Worm (Caenorhabditis elegans) whole organism, L2 larva: ENCODE data around the gene F07A11.4.

Experiments
- C34F6.9 ChIP-seq: fragments of 150-350 bp; optimal IDR thresholded peaks from 2 replicates; lab custom pipeline; 2014; ENCODE audit warnings: missing biosample characterization, missing genetic modification characterization
- F13H6.1 ChIP-seq: sonication (generic microtip); optimal IDR thresholded peaks from 2 replicates; lab custom pipeline; 2016; ENCODE audit warnings: missing genetic modification characterization, missing compliant biosample characterization
- ZK546.5 ChIP-seq: sonication (generic microtip); optimal IDR thresholded peaks from 2 replicates; lab custom pipeline; 2017; ENCODE audit warnings: missing biosample characterization, missing genetic modification characterization
- aly-2 ChIP-seq: fragments of 150-350 bp; optimal IDR thresholded peaks from 2 replicates; lab custom pipeline; 2014; ENCODE audit warnings: missing biosample characterization, missing genetic modification characterization
- ama-1 ChIP-seq: fragments of 150-350 bp; optimal IDR thresholded peaks from 2 replicates; lab custom pipeline; 2018; ENCODE audit warnings: inconsistent platforms
- blmp-1 ChIP-seq: sonication (generic microtip); optimal IDR thresholded peaks from 2 replicates; lab custom pipeline; 2017; ENCODE audit warnings: missing genetic modification characterization, mild to moderate bottlenecking, missing compliant biosample characterization, antibody characterized with exemption, moderate library complexity; ENCODE audit not compliant: insufficient read depth
- ceh-16 ChIP-seq: fragments of 150-350 bp; optimal IDR thresholded peaks from 2 replicates; lab custom pipeline; 2014; ENCODE audit warnings: missing biosample characterization, missing genetic modification characterization
- ceh-82 ChIP-seq: fragments of 150-350 bp; optimal IDR thresholded peaks from 2 replicates; lab custom pipeline; 2014; ENCODE audit warnings: missing biosample characterization, missing genetic modification characterization
- crh-2 ChIP-seq: sonication (generic microtip); optimal IDR thresholded peaks from 2 replicates; lab custom pipeline; 2017; ENCODE audit warnings: missing biosample characterization, missing genetic modification characterization
- dmd-4 ChIP-seq: sonication (generic microtip); optimal IDR thresholded peaks from 2 replicates; lab custom pipeline; 2017; ENCODE audit warnings: missing biosample characterization, missing genetic modification characterization
- egl-27 ChIP-seq: sonication (generic microtip); optimal IDR thresholded peaks from 3 replicates; lab custom pipeline; 2017; ENCODE audit warnings: missing biosample characterization, missing genetic modification reagents, missing genetic modification characterization
- elt-1 ChIP-seq: fragments of 150-350 bp; optimal IDR thresholded peaks from 2 replicates; lab custom pipeline; 2014; ENCODE audit warnings: missing biosample characterization, missing genetic modification characterization
- elt-3 ChIP-seq: sonication (generic microtip); optimal IDR thresholded peaks from 2 replicates; lab custom pipeline; 2017; ENCODE audit warnings: missing biosample characterization, missing genetic modification characterization
- fos-1 ChIP-seq: fragments of 150-350 bp; optimal IDR thresholded peaks from 2 replicates; lab custom pipeline; 2014; ENCODE audit warnings: missing biosample characterization, missing genetic modification characterization
- gmeb-1 ChIP-seq: fragments of 150-350 bp; optimal IDR thresholded peaks from 2 replicates; lab custom pipeline; 2014; ENCODE audit warnings: missing biosample characterization, missing genetic modification characterization
- lin-11 ChIP-seq: fragments of 150-350 bp; sonication (generic microtip); optimal IDR thresholded peaks from 2 replicates; lab custom pipeline; 2014; ENCODE audit warnings: missing biosample characterization, missing genetic modification characterization, inconsistent platforms, mixed read lengths
- lin-13 ChIP-seq: fragments of 150-350 bp; optimal IDR thresholded peaks from 2 replicates; lab custom pipeline; 2014; ENCODE audit warnings: missing biosample characterization, missing genetic modification reagents, missing genetic modification characterization
- lin-39 ChIP-seq: fragments of 150-350 bp; optimal IDR thresholded peaks from 2 replicates; lab custom pipeline; 2014; ENCODE audit warnings: missing biosample characterization, missing genetic modification reagents, missing genetic modification characterization
- lsy-2 ChIP-seq, 2 experiments: fragments of 150-350 bp in 1 of 2; sonication (generic microtip) in 1 of 2; optimal IDR thresholded peaks; 2 replicates each; lab custom pipeline; 2014 to 2017; ENCODE audit warnings: missing biosample characterization in 2 of 2, missing genetic modification characterization in 2 of 2
- mab-5 ChIP-seq: fragments of 150-350 bp; optimal IDR thresholded peaks from 2 replicates; lab custom pipeline; 2014; ENCODE audit warnings: missing biosample characterization, missing genetic modification characterization
- mbf-1 ChIP-seq: sonication (generic microtip); optimal IDR thresholded peaks from 2 replicates; lab custom pipeline; 2017; ENCODE audit warnings: missing biosample characterization, missing genetic modification characterization
- mdl-1 ChIP-seq, 2 experiments: fragments of 150-350 bp in 1 of 2; sonication (generic microtip) in 1 of 2; optimal IDR thresholded peaks; 2 replicates each; lab custom pipeline; 2017; ENCODE audit warnings: missing biosample characterization in 2 of 2, missing genetic modification characterization in 2 of 2
- nhr-10 ChIP-seq: sonication (generic microtip); optimal IDR thresholded peaks from 2 replicates; lab custom pipeline; 2017; ENCODE audit warnings: missing biosample characterization, missing genetic modification characterization
- nhr-11 ChIP-seq: fragments of 150-350 bp; optimal IDR thresholded peaks from 2 replicates; lab custom pipeline; 2014; ENCODE audit warnings: missing biosample characterization, missing genetic modification characterization
- nhr-12 ChIP-seq: fragments of 150-350 bp; optimal IDR thresholded peaks from 2 replicates; lab custom pipeline; 2014; ENCODE audit warnings: missing biosample characterization, missing genetic modification characterization
- nhr-129 ChIP-seq: fragments of 150-350 bp; optimal IDR thresholded peaks from 2 replicates; lab custom pipeline; 2014; ENCODE audit warnings: missing biosample characterization, missing genetic modification characterization
- nhr-21 ChIP-seq: fragments of 150-350 bp; optimal IDR thresholded peaks from 2 replicates; lab custom pipeline; 2014; ENCODE audit warnings: missing biosample characterization, missing genetic modification characterization
- nhr-23 ChIP-seq: fragments of 150-350 bp; optimal IDR thresholded peaks from 2 replicates; lab custom pipeline; 2014; ENCODE audit warnings: missing biosample characterization, missing genetic modification reagents, missing genetic modification characterization
- nhr-237 ChIP-seq: fragments of 150-350 bp; optimal IDR thresholded peaks from 2 replicates; lab custom pipeline; 2014; ENCODE audit warnings: missing biosample characterization, missing genetic modification characterization
- nhr-25 ChIP-seq: fragments of 150-350 bp; sonication (generic microtip); optimal IDR thresholded peaks from 3 replicates; lab custom pipeline; 2014; ENCODE audit warnings: missing biosample characterization, missing genetic modification characterization
- nhr-6 ChIP-seq: fragments of 150-350 bp; optimal IDR thresholded peaks from 2 replicates; lab custom pipeline; 2014; ENCODE audit warnings: missing biosample characterization, missing genetic modification characterization
- nhr-77 ChIP-seq: fragments of 150-350 bp; optimal IDR thresholded peaks from 2 replicates; lab custom pipeline; 2014; ENCODE audit warnings: missing biosample characterization, missing genetic modification characterization
- peb-1 ChIP-seq: fragments of 150-350 bp; optimal IDR thresholded peaks from 2 replicates; lab custom pipeline; 2014; ENCODE audit warnings: missing biosample characterization, missing genetic modification characterization
- sem-4 ChIP-seq: fragments of 150-350 bp; optimal IDR thresholded peaks from 2 replicates; lab custom pipeline; 2014; ENCODE audit warnings: missing biosample characterization, missing genetic modification reagents, missing genetic modification characterization
- skn-1 ChIP-seq: sonication (generic microtip); optimal IDR thresholded peaks from 2 replicates; lab custom pipeline; 2017; ENCODE audit warnings: missing biosample characterization, missing genetic modification characterization
- sma-9 ChIP-seq, 2 experiments: fragments of 150-350 bp in 1 of 2; sonication (generic microtip) in 1 of 2; optimal IDR thresholded peaks; 2 replicates each; lab custom pipeline; 2014 to 2016; ENCODE audit warnings: missing genetic modification characterization in 2 of 2, mild to moderate bottlenecking in 1 of 2, missing biosample characterization in 1 of 2, missing compliant biosample characterization in 1 of 2, missing genetic modification reagents in 1 of 2, moderate library complexity in 1 of 2
- unc-39 ChIP-seq: fragments of 150-350 bp; optimal IDR thresholded peaks from 2 replicates; lab custom pipeline; 2014; ENCODE audit warnings: missing biosample characterization, missing genetic modification characterization
- unc-55 ChIP-seq: fragments of 150-350 bp; sonication (generic microtip); optimal IDR thresholded peaks from 3 replicates; lab custom pipeline; 2014; ENCODE audit warnings: missing biosample characterization, missing genetic modification reagents, missing genetic modification characterization
- ztf-1 ChIP-seq: fragments of 200-800 bp; sonication (Bioruptor generic); conservative IDR thresholded peaks from 2 replicates; pipeline ENCODE4 v1.3.6; 2022; ENCODE audit warnings: missing genetic modification characterization, missing compliant biosample characterization
- ztf-11 ChIP-seq: sonication (generic microtip); optimal IDR thresholded peaks from 2 replicates; lab custom pipeline; 2017; ENCODE audit warnings: missing biosample characterization, missing genetic modification characterization
- ztf-4 ChIP-seq: fragments of 150-350 bp; optimal IDR thresholded peaks from 2 replicates; lab custom pipeline; 2014; ENCODE audit warnings: missing biosample characterization, missing genetic modification characterization

F07A11.4 gene

ce11 chrII:11599751-11600150, 1.1 kb upstream of the F07A11.4 start, which contains the start of gene npp-5:
npp-5 (minus strand) TSS chrII:11599809.
- TF ChIP-seq elt-1 (no peak), lsy-2 (tag; optimal IDR thresholded peaks at IDR 0.05; lab: Kevin White, UChicago) (peak in 1 of 2 experiments; percentile 52), sem-4 (tag; lab: Kevin White, UChicago) (no peak), ztf-4 (no peak), peb-1 (tag; lab: Kevin White, UChicago) (no peak), F13H6.1 (tag; lab: Kevin White, UChicago) (no peak), nhr-77 (no peak), C34F6.9 (tag; lab: Kevin White, UChicago) (peak; percentile 50), nhr-6 (tag; lab: Kevin White, UChicago) (no peak), sma-9 (GFP tag; optimal IDR thresholded peaks at IDR 0.05; lab: Kevin White, UChicago) (no peak), sma-9 (tag; optimal IDR thresholded peaks at IDR 0.05; lab: Kevin White, UChicago) (no peak), egl-27 (no peak), nhr-12 (no peak), ZK546.5 (tag; lab: Kevin White, UChicago) (no peak), dmd-4 (tag; lab: Kevin White, UChicago) (no peak), ama-1 (lab: Kevin White, UChicago) (no peak), gmeb-1 (tag; lab: Kevin White, UChicago) (peak; percentile 93), blmp-1 (tag; lab: Kevin White, UChicago) (no peak), mbf-1 (tag; lab: Kevin White, UChicago) (no peak), unc-55 (GFP tag; lab: Kevin White, UChicago) (peak; percentile 75), crh-2 (tag; lab: Kevin White, UChicago) (peak; percentile 25)
- TF ChIP-seq, all 48 proteins: peak for 5

DNA sequence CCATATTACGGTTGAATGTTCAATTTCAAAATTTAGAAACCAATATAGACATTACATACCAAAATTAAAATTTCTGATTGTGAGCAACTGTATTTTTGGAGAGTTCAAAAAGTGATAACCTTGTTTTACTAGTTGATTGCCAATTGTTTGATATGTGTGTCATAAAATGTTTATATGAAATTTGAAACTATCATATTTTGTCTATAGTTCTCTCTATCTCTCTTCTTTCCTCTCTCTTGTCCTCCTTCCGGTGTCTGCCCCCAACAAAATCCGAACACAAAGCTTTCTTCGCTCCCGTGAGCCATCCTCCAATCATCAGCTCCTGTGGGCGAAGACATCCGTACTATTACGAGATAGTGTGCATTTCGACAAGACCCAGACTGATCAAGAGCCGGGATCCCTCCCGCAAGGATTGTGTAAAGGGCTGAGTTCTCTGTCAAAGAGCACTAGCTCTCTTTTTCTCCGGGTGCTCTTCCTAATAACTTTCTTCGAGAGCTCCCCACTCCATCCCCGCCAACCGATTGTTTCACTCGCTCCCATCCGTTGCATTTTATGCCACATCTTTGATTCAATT, 1.7 kb downstream of the F07A11.4 start:
- TF ChIP-seq mdl-1 (tag; optimal IDR thresholded peaks at IDR 0.05; lab: Kevin White, UChicago) (no peak), nhr-129 (tag; lab: Kevin White, UChicago) (peak; percentile 40), F13H6.1 (tag; lab: Kevin White, UChicago) (peak; percentile 58), sma-9 (GFP tag; optimal IDR thresholded peaks at IDR 0.05; lab: Kevin White, UChicago) (peak; percentile 10), sma-9 (tag; optimal IDR thresholded peaks at IDR 0.05; lab: Kevin White, UChicago) (no peak), nhr-11 (no peak), gmeb-1 (tag; lab: Kevin White, UChicago) (no peak), C34F6.9 (tag; lab: Kevin White, UChicago) (peak; percentile 23), nhr-21 (tag; lab: Kevin White, UChicago) (no peak)

ce11 chrII:11604613-11605012, 3.8 kb downstream of the F07A11.4 start:
- TF ChIP-seq sma-9 (GFP tag; optimal IDR thresholded peaks at IDR 0.05; lab: Kevin White, UChicago) (peak; percentile 12), sma-9 (tag; optimal IDR thresholded peaks at IDR 0.05; lab: Kevin White, UChicago) (no peak), ztf-4 (no peak), peb-1 (tag; lab: Kevin White, UChicago) (no peak), nhr-12 (no peak), egl-27 (no peak), lin-39 (no peak), elt-1 (no peak), ztf-1 (GFP tag; lab: Robert Waterston, UW) (no peak), sem-4 (tag; lab: Kevin White, UChicago) (no peak), skn-1 (tag; lab: Kevin White, UChicago) (no peak), gmeb-1 (tag; lab: Kevin White, UChicago) (no peak), nhr-10 (tag; lab: Kevin White, UChicago) (no peak), crh-2 (tag; lab: Kevin White, UChicago) (peak; percentile 3), fos-1 (tag; lab: Kevin White, UChicago) (peak; percentile 63), unc-55 (GFP tag; lab: Kevin White, UChicago) (peak; percentile 68), nhr-6 (tag; lab: Kevin White, UChicago) (no peak), nhr-25 (no peak), lin-11 (tag; lab: Kevin White, UChicago) (no peak), ztf-11 (tag; lab: Kevin White, UChicago) (no peak), ceh-82 (tag; lab: Kevin White, UChicago) (no peak), mab-5 (tag; lab: Kevin White, UChicago) (no peak), nhr-23 (tag; lab: Kevin White, UChicago) (no peak), aly-2 (tag; lab: Kevin White, UChicago) (no peak), nhr-21 (tag; lab: Kevin White, UChicago) (no peak), mbf-1 (tag; lab: Kevin White, UChicago) (no peak), nhr-237 (tag; lab: Kevin White, UChicago) (no peak), F13H6.1 (tag; lab: Kevin White, UChicago) (no peak), lsy-2 (tag; optimal IDR thresholded peaks at IDR 0.05; lab: Kevin White, UChicago) (no peak), blmp-1 (tag; lab: Kevin White, UChicago) (no peak), nhr-11 (no peak), unc-39 (tag; lab: Kevin White, UChicago) (no peak), lin-13 (no peak), ceh-16 (no peak), elt-3 (tag; lab: Kevin White, UChicago) (no peak)
- TF ChIP-seq, all 48 proteins: peak for 4
